Fruit fly (Drosophila melanogaster) whole organism, embryonic: ENCODE measurements around the gene CG5225.
A peak's percentile ranks its signal among the peaks of the same experiment; 100 is the strongest.

Experiments
- CG12104 ChIP-seq: fragments of 200-800 bp; sonication (Bioruptor generic); optimal IDR thresholded peaks from 3 replicates; lab custom pipeline; 2016; ENCODE audit warnings: missing biosample characterization, missing genetic modification characterization
- CG12155 ChIP-seq: fragments of 200-800 bp; sonication (Bioruptor generic); optimal IDR thresholded peaks from 3 replicates; lab custom pipeline; 2016; ENCODE audit warnings: missing biosample characterization, missing genetic modification characterization
- CG13424 ChIP-seq: fragments of 200-800 bp; sonication (Bioruptor generic); optimal IDR thresholded peaks from 2 replicates; lab custom pipeline; 2019; ENCODE audit warnings: missing biosample characterization, mild to moderate bottlenecking, missing genetic modification characterization, moderate library complexity
- CG14441 ChIP-seq: fragments of 200-800 bp; sonication (Bioruptor generic); IDR thresholded peaks from 2 replicates; pipeline ENCODE4 v1.3.6; 2022; ENCODE audit warnings: missing biosample characterization, missing genetic modification characterization
- CG15479 ChIP-seq: fragments of 200-800 bp; sonication (Bioruptor generic); optimal IDR thresholded peaks from 3 replicates; lab custom pipeline; 2019; ENCODE audit warnings: missing biosample characterization, mild to moderate bottlenecking, missing genetic modification characterization, moderate library complexity
- CG17186 ChIP-seq: fragments of 200-800 bp; sonication (Bioruptor generic); optimal IDR thresholded peaks from 3 replicates; lab custom pipeline; 2017; ENCODE audit warnings: missing biosample characterization, missing genetic modification reagents, missing genetic modification characterization
- CG30020 ChIP-seq: fragments of 200-800 bp; optimal IDR thresholded peaks from 2 replicates; lab custom pipeline; 2019; ENCODE audit warnings: missing biosample characterization, mild to moderate bottlenecking, missing genetic modification characterization, moderate library complexity
- CG3847 ChIP-seq: fragments of 200-800 bp; sonication (Bioruptor generic); IDR thresholded peaks from 2 replicates; pipeline ENCODE4 v1.3.6; 2022; ENCODE audit warnings: missing biosample characterization, missing genetic modification characterization
- CG6683 ChIP-seq: fragments of 200-800 bp; sonication (Bioruptor generic); optimal IDR thresholded peaks from 2 replicates; lab custom pipeline; 2017; ENCODE audit warnings: missing biosample characterization, mild to moderate bottlenecking, missing genetic modification characterization, missing genetic modification reagents
- CG8478 ChIP-seq: fragments of >200 bp; optimal IDR thresholded peaks from 2 replicates; lab custom pipeline; 2018
- Drgx ChIP-seq: fragments of 200-800 bp; sonication (Bioruptor generic); IDR thresholded peaks from 2 replicates; pipeline ENCODE4 v1.3.6; 2022; ENCODE audit warnings: missing biosample characterization, missing genetic modification characterization
- GATAe ChIP-seq: fragments of 200-800 bp; sonication (Bioruptor generic); conservative IDR thresholded peaks from 2 replicates; pipeline ENCODE4 v1.3.6; 2022; ENCODE audit warnings: missing biosample characterization, missing genetic modification characterization
- Hmr ChIP-seq: fragments of 200-800 bp; sonication (Bioruptor generic); optimal IDR thresholded peaks from 3 replicates; lab custom pipeline; 2017; ENCODE audit warnings: mild to moderate bottlenecking, missing biosample characterization, missing genetic modification reagents, missing genetic modification characterization
- Med ChIP-seq: fragments of 200-800 bp; sonication (Bioruptor generic); peaks from one replicate; lab custom pipeline; 2016; ENCODE audit warnings: missing biosample characterization, missing genetic modification characterization, mild to moderate bottlenecking, inconsistent platforms, moderate library complexity
- NfI ChIP-seq: fragments of 200-800 bp; sonication (Bioruptor generic); optimal IDR thresholded peaks from 3 replicates; lab custom pipeline; 2018; ENCODE audit warnings: missing biosample characterization, mild to moderate bottlenecking, missing genetic modification characterization, moderate library complexity
- Oli ChIP-seq: fragments of 200-800 bp; sonication (Bioruptor generic); optimal IDR thresholded peaks from 2 replicates; lab custom pipeline; 2018; ENCODE audit warnings: missing biosample characterization, mild to moderate bottlenecking, missing genetic modification characterization, moderate library complexity
- Ravus ChIP-seq: fragments of 200-800 bp; sonication (Bioruptor generic); IDR thresholded peaks from 2 replicates; pipeline ENCODE4 v1.3.6; 2022; ENCODE audit warnings: missing biosample characterization, missing genetic modification characterization
- Stat92E ChIP-seq, 3 experiments: fragments of >200 bp in 2 of 3; fragments of 200-800 bp in 1 of 3; sonication (Bioruptor generic) in 1 of 3; optimal IDR thresholded peaks; 2 replicates each; lab custom pipeline; 2017 to 2019; ENCODE audit warnings: missing biosample characterization in 3 of 3, missing genetic modification characterization in 3 of 3, mild to moderate bottlenecking in 1 of 3, moderate library complexity in 1 of 3
- ara ChIP-seq: fragments of 200-800 bp; sonication (Bioruptor generic); IDR thresholded peaks from 2 replicates; pipeline ENCODE4 v1.3.6; 2022; ENCODE audit warnings: missing biosample characterization, missing genetic modification characterization
- bab2 ChIP-seq: fragments of 200-800 bp; sonication (Bioruptor generic); optimal IDR thresholded peaks from 2 replicates; lab custom pipeline; 2016; ENCODE audit warnings: missing biosample characterization, missing genetic modification characterization
- br ChIP-seq: fragments of >200 bp; optimal IDR thresholded peaks from 2 replicates; lab custom pipeline; 2017
- chinmo ChIP-seq: fragments of 200-800 bp; sonication (Bioruptor generic); IDR thresholded peaks from 4 replicates; pipeline ENCODE4 v1.3.6; 2022; ENCODE audit warnings: missing biosample characterization, missing genetic modification characterization; ENCODE audit not compliant: partially characterized antibody
- ci ChIP-seq: fragments of 200-800 bp; sonication (Bioruptor generic); IDR thresholded peaks from 3 replicates; pipeline ENCODE4 v1.3.6; 2022; ENCODE audit warnings: missing biosample characterization, missing genetic modification characterization
- corto ChIP-seq: fragments of 200-800 bp; sonication (Bioruptor generic); optimal IDR thresholded peaks from 2 replicates; lab custom pipeline; 2016; ENCODE audit warnings: missing biosample characterization, mild to moderate bottlenecking, missing genetic modification characterization, moderate library complexity
- croc ChIP-seq: fragments of 200-800 bp; sonication (Bioruptor generic); conservative IDR thresholded peaks from 3 replicates; pipeline ENCODE4 v1.3.6; 2022; ENCODE audit warnings: missing biosample characterization, missing genetic modification characterization
- crol ChIP-seq: fragments of 200-800 bp; sonication (Bioruptor generic); IDR thresholded peaks from 2 replicates; pipeline ENCODE4 v1.3.6; 2022; ENCODE audit warnings: missing biosample characterization, missing genetic modification characterization
- exex ChIP-seq: fragments of 200-800 bp; sonication (Bioruptor generic); optimal IDR thresholded peaks from 4 replicates; lab custom pipeline; 2018; ENCODE audit warnings: missing biosample characterization, mild to moderate bottlenecking, missing genetic modification characterization, moderate library complexity
- fd96Cb ChIP-seq: fragments of 200-800 bp; sonication (Bioruptor generic); optimal IDR thresholded peaks from 2 replicates; lab custom pipeline; 2018; ENCODE audit warnings: missing biosample characterization, mild to moderate bottlenecking, missing genetic modification characterization, moderate library complexity
- gce ChIP-seq: fragments of 200-800 bp; sonication (Bioruptor generic); IDR thresholded peaks from 3 replicates; pipeline ENCODE4 v1.3.6; 2022; ENCODE audit warnings: missing biosample characterization, missing genetic modification characterization
- gcm ChIP-seq: fragments of 200-800 bp; sonication (Bioruptor generic); optimal IDR thresholded peaks from 2 replicates; lab custom pipeline; 2019; ENCODE audit warnings: missing biosample characterization, mild to moderate bottlenecking, missing genetic modification characterization, moderate library complexity
- jing ChIP-seq: fragments of 200-800 bp; sonication (Bioruptor generic); optimal IDR thresholded peaks from 2 replicates; lab custom pipeline; 2018; ENCODE audit warnings: missing biosample characterization, mild to moderate bottlenecking, missing genetic modification characterization
- ken ChIP-seq: fragments of 200-800 bp; sonication (Bioruptor generic); IDR thresholded peaks from 3 replicates; pipeline ENCODE4 v1.3.6; 2022; ENCODE audit warnings: missing biosample characterization, missing genetic modification characterization
- kni ChIP-seq: fragments of 200-800 bp; sonication (Bioruptor generic); optimal IDR thresholded peaks from 3 replicates; lab custom pipeline; 2017; ENCODE audit warnings: mild to moderate bottlenecking, missing biosample characterization, missing genetic modification reagents, missing genetic modification characterization
- lbe ChIP-seq: fragments of 200-800 bp; sonication (Bioruptor generic); optimal IDR thresholded peaks from 2 replicates; lab custom pipeline; 2016; ENCODE audit warnings: missing biosample characterization, mild to moderate bottlenecking, missing genetic modification characterization
- luna ChIP-seq: fragments of 200-800 bp; sonication (Bioruptor generic); optimal IDR thresholded peaks from 2 replicates; lab custom pipeline; 2016; ENCODE audit warnings: missing biosample characterization, missing genetic modification characterization
- mirr ChIP-seq: fragments of 200-800 bp; sonication (Bioruptor generic); optimal IDR thresholded peaks from 3 replicates; lab custom pipeline; 2018; ENCODE audit warnings: missing biosample characterization, mild to moderate bottlenecking, missing genetic modification characterization
- onecut ChIP-seq: fragments of 200-800 bp; sonication (Bioruptor generic); IDR thresholded peaks from 2 replicates; pipeline ENCODE4 v1.3.6; 2022; ENCODE audit warnings: missing biosample characterization, missing genetic modification characterization
- pros ChIP-seq: fragments of 200-800 bp; sonication (Bioruptor generic); optimal IDR thresholded peaks from 3 replicates; lab custom pipeline; 2019; ENCODE audit warnings: missing biosample characterization, mild to moderate bottlenecking, missing genetic modification characterization, moderate library complexity
- pzg ChIP-seq: fragments of 200-800 bp; sonication (Bioruptor generic); optimal IDR thresholded peaks from 3 replicates; lab custom pipeline; 2018; ENCODE audit warnings: missing biosample characterization, mild to moderate bottlenecking, missing genetic modification characterization, moderate library complexity
- sc ChIP-seq, 3 experiments: fragments of >200 bp in 2 of 3; fragments of 200-800 bp in 1 of 3; sonication (Bioruptor generic) in 1 of 3; optimal IDR thresholded peaks; 2 replicates in 2 of 3; 3 replicates in 1 of 3; lab custom pipeline; 2017; ENCODE audit warnings: mild to moderate bottlenecking in 1 of 3, missing biosample characterization in 1 of 3, missing genetic modification characterization in 1 of 3, missing genetic modification reagents in 1 of 3
- scrt ChIP-seq: fragments of 200-800 bp; sonication (Bioruptor generic); optimal IDR thresholded peaks from 2 replicates; lab custom pipeline; 2018; ENCODE audit warnings: missing biosample characterization, mild to moderate bottlenecking, missing genetic modification characterization, moderate library complexity
- sens ChIP-seq: fragments of 200-800 bp; sonication (Bioruptor generic); peaks from one replicate; lab custom pipeline; 2016; ENCODE audit warnings: missing biosample characterization, missing genetic modification characterization
- shn ChIP-seq: fragments of 200-800 bp; sonication (Bioruptor generic); optimal IDR thresholded peaks from 3 replicates; lab custom pipeline; 2016; ENCODE audit warnings: missing biosample characterization, missing genetic modification characterization
- tap ChIP-seq: fragments of 200-800 bp; optimal IDR thresholded peaks from 3 replicates; lab custom pipeline; 2019; ENCODE audit warnings: missing biosample characterization, mild to moderate bottlenecking, missing genetic modification characterization, moderate library complexity
- tll ChIP-seq, 2 experiments: fragments of 200-800 bp in 1 of 2; fragments of >200 bp in 1 of 2; sonication (Bioruptor generic) in 1 of 2; optimal IDR thresholded peaks; 2 replicates each; lab custom pipeline; 2017 to 2019; ENCODE audit warnings: missing biosample characterization in 2 of 2, missing genetic modification characterization in 2 of 2, mild to moderate bottlenecking in 1 of 2, moderate library complexity in 1 of 2
- ttk ChIP-seq: fragments of 200-800 bp; sonication (Bioruptor generic); IDR thresholded peaks from 2 replicates; pipeline ENCODE4 v2.1.2; 2022; ENCODE audit warnings: missing biosample characterization, missing genetic modification characterization
- tup ChIP-seq: fragments of 200-800 bp; sonication (Bioruptor generic); optimal IDR thresholded peaks from 2 replicates; lab custom pipeline; 2016; ENCODE audit warnings: missing biosample characterization, mild to moderate bottlenecking, missing genetic modification characterization, moderate library complexity
- z ChIP-seq: fragments of 200-800 bp; sonication (Bioruptor generic); IDR thresholded peaks from 3 replicates; pipeline ENCODE4 v1.3.6; 2022; ENCODE audit warnings: missing biosample characterization, missing genetic modification characterization
- zen ChIP-seq: fragments of 200-800 bp; sonication (Bioruptor generic); optimal IDR thresholded peaks from 3 replicates; lab custom pipeline; 2018; ENCODE audit warnings: missing biosample characterization, mild to moderate bottlenecking, missing genetic modification characterization, moderate library complexity

Gene CG5225

dm6 chr3R:17060809-17061394, 32.4 kb downstream of the CG5225 start (continued):
- TF ChIP-seq shn (GFP tag; lab: Kevin White, UChicago) (no peak), CG12104 (GFP tag; lab: Kevin White, UChicago) (no peak), exex (tag; lab: Kevin White, UChicago) (peak; percentile 49), GATAe (GFP tag; lab: Robert Waterston, UW) (peak; percentile 71), tap (tag; lab: Kevin White, UChicago) (no peak), gcm (no peak), Med (GFP tag; lab: Kevin White, UChicago) (peak; percentile 36), pros (no peak), scrt (GFP tag; lab: Kevin White, UChicago) (no peak), sc (optimal IDR thresholded peaks at IDR 0.05; lab: Kevin White, UChicago) (no peak), sc (GFP tag; optimal IDR thresholded peaks at IDR 0.05; lab: Kevin White, UChicago) (no peak), Hmr (no peak), onecut (GFP tag; lab: Robert Waterston, UW) (no peak), tup (no peak), croc (GFP tag; lab: Robert Waterston, UW) (no peak), bab2 (no peak), luna (no peak), jing (GFP tag; lab: Kevin White, UChicago) (no peak), CG30020 (no peak), Ravus (GFP tag; lab: Robert Waterston, UW) (no peak), Oli (tag; lab: Kevin White, UChicago) (no peak), pzg (GFP tag; lab: Kevin White, UChicago) (no peak), mirr (GFP tag; lab: Kevin White, UChicago) (peak; percentile 31), ci (no peak)

dm6 chr3R:17061736-17062371, 33.4 kb downstream of the CG5225 start:
- TF ChIP-seq gce (GFP tag; lab: Robert Waterston, UW) (no peak), corto (peak; percentile 64), tll (GFP tag; optimal IDR thresholded peaks at IDR 0.05; lab: Kevin White, UChicago) (peak in 1 of 2 experiments; percentile 6), z (GFP tag; lab: Robert Waterston, UW) (no peak), NfI (GFP tag; lab: Kevin White, UChicago) (no peak), ttk (GFP tag; lab: Robert Waterston, UW) (0 out of 2 replicates have a peak, but pooled peaks have one; percentile 5), CG17186 (GFP tag; lab: Kevin White, UChicago) (no peak), Stat92E (GFP tag; optimal IDR thresholded peaks at IDR 0.05; lab: Kevin White, UChicago) (peak in 1 of 3 experiments; percentile 80), crol (GFP tag; lab: Robert Waterston, UW) (peak; percentile 33; the same call in 1 of the 2 replicates), ken (peak; percentile 51; the same call in 1 of the 3 replicates), chinmo (0 out of 4 replicates have a peak, but pooled peaks have one; percentile 15), CG6683 (GFP tag; lab: Kevin White, UChicago) (no peak), CG8478 (peak; percentile 14), lbe (peak; percentile 12), CG12155 (GFP tag; lab: Kevin White, UChicago) (no peak), ara (GFP tag; lab: Robert Waterston, UW) (no peak), CG13424 (tag; lab: Kevin White, UChicago) (no peak), kni (GFP tag; lab: Kevin White, UChicago) (peak; percentile 53), CG15479 (peak; percentile 23), fd96Cb (tag; lab: Kevin White, UChicago) (no peak), zen (tag; lab: Kevin White, UChicago) (peak; percentile 89), ci (no peak), sens (GFP tag; lab: Kevin White, UChicago) (peak; percentile 38), br (no peak), CG14441 (GFP tag; lab: Robert Waterston, UW) (no peak), CG3847 (GFP tag; lab: Robert Waterston, UW) (no peak), Drgx (GFP tag; lab: Robert Waterston, UW) (0 out of 2 replicates have a peak, but pooled peaks have one; percentile 13)
